Worm (Caenorhabditis elegans) whole organism, L2 larva: ENCODE data around the gene Y41E3.8.

Experiments
- Y55F3AM.14 ChIP-seq: fragments of 200-800 bp; sonication (Bioruptor generic); optimal IDR thresholded peaks from 2 replicates; lab custom pipeline; 2018; ENCODE audit warnings: mild to moderate bottlenecking, missing genetic modification characterization, missing compliant biosample characterization
- ama-1 ChIP-seq: fragments of 150-350 bp; optimal IDR thresholded peaks from 2 replicates; lab custom pipeline; 2018; ENCODE audit warnings: inconsistent platforms
- blmp-1 ChIP-seq: sonication (generic microtip); optimal IDR thresholded peaks from 2 replicates; lab custom pipeline; 2017; ENCODE audit warnings: missing genetic modification characterization, mild to moderate bottlenecking, missing compliant biosample characterization, antibody characterized with exemption, moderate library complexity; ENCODE audit not compliant: insufficient read depth
- ceh-16 ChIP-seq: fragments of 150-350 bp; optimal IDR thresholded peaks from 2 replicates; lab custom pipeline; 2014; ENCODE audit warnings: missing biosample characterization, missing genetic modification characterization
- egl-27 ChIP-seq: sonication (generic microtip); optimal IDR thresholded peaks from 3 replicates; lab custom pipeline; 2017; ENCODE audit warnings: missing biosample characterization, missing genetic modification reagents, missing genetic modification characterization
- lin-13 ChIP-seq: fragments of 150-350 bp; optimal IDR thresholded peaks from 2 replicates; lab custom pipeline; 2014; ENCODE audit warnings: missing biosample characterization, missing genetic modification reagents, missing genetic modification characterization
- mab-5 ChIP-seq: fragments of 150-350 bp; optimal IDR thresholded peaks from 2 replicates; lab custom pipeline; 2014; ENCODE audit warnings: missing biosample characterization, missing genetic modification characterization
- nhr-21 ChIP-seq: fragments of 150-350 bp; optimal IDR thresholded peaks from 2 replicates; lab custom pipeline; 2014; ENCODE audit warnings: missing biosample characterization, missing genetic modification characterization
- nhr-23 ChIP-seq: fragments of 150-350 bp; optimal IDR thresholded peaks from 2 replicates; lab custom pipeline; 2014; ENCODE audit warnings: missing biosample characterization, missing genetic modification reagents, missing genetic modification characterization
- nhr-77 ChIP-seq: fragments of 150-350 bp; optimal IDR thresholded peaks from 2 replicates; lab custom pipeline; 2014; ENCODE audit warnings: missing biosample characterization, missing genetic modification characterization
- sma-9 ChIP-seq, 2 experiments: fragments of 150-350 bp in 1 of 2; sonication (generic microtip) in 1 of 2; optimal IDR thresholded peaks; 2 replicates each; lab custom pipeline; 2014 to 2016; ENCODE audit warnings: missing genetic modification characterization in 2 of 2, mild to moderate bottlenecking in 1 of 2, missing biosample characterization in 1 of 2, missing compliant biosample characterization in 1 of 2, missing genetic modification reagents in 1 of 2, moderate library complexity in 1 of 2
- unc-62 ChIP-seq: fragments of 150-350 bp; optimal IDR thresholded peaks from 2 replicates; lab custom pipeline; 2014; ENCODE audit warnings: missing biosample characterization, missing genetic modification reagents, missing genetic modification characterization
- zag-1 ChIP-seq: fragments of 150-350 bp; optimal IDR thresholded peaks from 2 replicates; lab custom pipeline; 2014; ENCODE audit warnings: missing biosample characterization, missing genetic modification characterization
- ztf-11 ChIP-seq: sonication (generic microtip); optimal IDR thresholded peaks from 2 replicates; lab custom pipeline; 2017; ENCODE audit warnings: missing biosample characterization, missing genetic modification characterization

DNA sequence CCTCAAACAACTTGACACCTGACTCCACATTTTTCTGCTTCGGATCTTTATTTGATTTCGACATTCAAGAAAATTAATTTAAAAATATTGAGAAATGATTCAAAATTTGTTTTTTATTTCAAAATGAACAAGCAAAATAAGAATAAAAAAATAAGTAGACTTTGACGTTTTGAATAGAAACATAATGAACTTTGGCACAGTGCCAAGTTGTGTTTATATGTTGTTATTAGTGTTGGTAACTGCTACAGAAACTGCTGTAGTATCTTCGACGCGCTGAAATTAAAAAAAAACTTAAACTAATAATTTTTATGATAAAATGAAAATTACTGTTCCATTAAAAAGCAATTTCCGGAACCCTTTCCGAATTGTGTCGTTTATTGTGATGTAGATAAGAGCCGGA, 36.9 kb upstream of the Y41E3.8 start, which contains the start of gene Y41E3.18:
- TF ChIP-seq sma-9 (GFP tag; optimal IDR thresholded peaks at IDR 0.05; lab: Kevin White, UChicago) = no peak
- no peak for TF ChIP-seq sma-9 (tag; optimal IDR thresholded peaks at IDR 0.05; lab: Kevin White, UChicago)
- TF ChIP-seq lin-13 = no peak
- no peak for TF ChIP-seq blmp-1
- TF ChIP-seq nhr-23 = no peak
- no peak for TF ChIP-seq egl-27 (tag; lab: Kevin White, UChicago)
- TF ChIP-seq nhr-21 = no peak
- no peak for TF ChIP-seq ztf-11 (tag; lab: Kevin White, UChicago)
- no peak for TF ChIP-seq zag-1 (tag; lab: Kevin White, UChicago)
- TF ChIP-seq ama-1 (lab: Kevin White, UChicago) = no peak
- no peak for TF ChIP-seq unc-62 (GFP tag; lab: Kevin White, UChicago)
- no peak for TF ChIP-seq Y55F3AM.14 (GFP tag; lab: Kevin White, UChicago)
- TF ChIP-seq nhr-77 (tag; lab: Kevin White, UChicago) = no peak
- no peak for TF ChIP-seq mab-5 (tag; lab: Kevin White, UChicago)
- no peak for TF ChIP-seq ceh-16 (tag; lab: Kevin White, UChicago)
